Worm (Caenorhabditis elegans) whole organism, young adult: ENCODE data around the gene nhr-111.

ENCODE experiments used
- F57C9.4 ChIP-seq: sonication (generic microtip); optimal IDR thresholded peaks from 2 replicates; lab custom pipeline; 2017; ENCODE audit warnings: mild to moderate bottlenecking, missing genetic modification characterization, missing compliant biosample characterization
- ama-1 ChIP-seq, 3 experiments: fragments of 150-350 bp in 1 of 3; sonication (generic microtip) in 2 of 3; optimal IDR thresholded peaks; 2 replicates each; lab custom pipeline; 2014 to 2018; ENCODE audit warnings: missing biosample characterization in 2 of 3, missing genetic modification characterization in 2 of 3, missing genetic modification reagents in 2 of 3
- atf-7 ChIP-seq: sonication (generic microtip); optimal IDR thresholded peaks from 2 replicates; lab custom pipeline; 2017; ENCODE audit warnings: mild to moderate bottlenecking, missing genetic modification characterization, missing compliant biosample characterization
- bed-2 ChIP-seq: fragments of 200-800 bp; sonication (Bioruptor generic); IDR thresholded peaks from 2 replicates; pipeline ENCODE4 v1.3.6; 2022; ENCODE audit warnings: missing genetic modification reagents, missing genetic modification characterization, missing compliant biosample characterization
- cebp-2 ChIP-seq: fragments of 200-800 bp; sonication (Bioruptor generic); IDR thresholded peaks from 2 replicates; pipeline ENCODE4 v1.3.6; 2022; ENCODE audit warnings: missing genetic modification characterization, missing compliant biosample characterization
- lin-35 ChIP-seq, 3 experiments: fragments of 150-350 bp in 2 of 3; sonication (generic microtip) in 1 of 3; optimal IDR thresholded peaks; 2 replicates each; lab custom pipeline; 2014 to 2018; ENCODE audit warnings: missing biosample characterization in 3 of 3, missing genetic modification characterization in 3 of 3, missing genetic modification reagents in 3 of 3
- lir-1 ChIP-seq: fragments of 200-800 bp; sonication (Bioruptor generic); conservative IDR thresholded peaks from 2 replicates; pipeline ENCODE4 v1.3.6; 2022; ENCODE audit warnings: missing genetic modification reagents, missing genetic modification characterization, missing compliant biosample characterization
- unc-62 ChIP-seq: fragments of 150-350 bp; optimal IDR thresholded peaks from 2 replicates; lab custom pipeline; 2014; ENCODE audit warnings: missing biosample characterization, missing genetic modification reagents, missing genetic modification characterization
- ztf-22 ChIP-seq: fragments of 200-800 bp; sonication (Bioruptor generic); optimal IDR thresholded peaks from 2 replicates; lab custom pipeline; 2018; ENCODE audit warnings: mild to moderate bottlenecking, missing genetic modification characterization, moderate library complexity, missing compliant biosample characterization

DNA sequence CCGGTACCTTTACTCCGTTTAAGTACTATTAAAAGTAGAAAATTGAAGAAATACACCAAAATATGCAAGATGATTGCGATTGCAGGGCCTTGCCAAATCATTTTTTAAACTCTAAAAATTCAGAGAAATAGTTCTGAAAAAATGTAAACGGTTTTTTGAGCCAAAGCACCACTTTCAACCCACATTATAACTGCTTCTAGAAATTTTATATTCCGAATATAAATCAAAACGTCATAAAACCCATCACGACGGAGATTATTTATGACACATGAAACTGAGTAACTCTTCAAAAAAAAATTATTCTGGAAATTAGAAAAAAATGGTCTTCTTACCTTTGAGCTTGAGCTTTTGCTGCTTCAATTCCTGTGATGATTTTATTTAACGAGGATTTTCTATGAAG is 10.4 kb downstream of the nhr-111 start, which contains the start of gene srxa-16:
- no peak for TF ChIP-seq ztf-22 (GFP tag; lab: Kevin White, UChicago)
- TF ChIP-seq unc-62: no peak
- no peak for TF ChIP-seq F57C9.4
- TF ChIP-seq ama-1 (optimal IDR thresholded peaks at IDR 0.05; lab: Kevin White, UChicago): no peak
- no peak for TF ChIP-seq ama-1 (GFP tag; optimal IDR thresholded peaks at IDR 0.05; lab: Kevin White, UChicago)
- no peak for TF ChIP-seq cebp-2
- no peak for TF ChIP-seq bed-2 (GFP tag; lab: Robert Waterston, UW)
- TF ChIP-seq lir-1: no peak
- no peak for TF ChIP-seq atf-7 (tag; lab: Kevin White, UChicago)
- TF ChIP-seq lin-35 (GFP tag; optimal IDR thresholded peaks at IDR 0.05; lab: Kevin White, UChicago): no peak
